Fruit fly (Drosophila melanogaster) whole organism, embryonic: ENCODE data around the gene how.

Experiments used
- Bdp1 ChIP-seq: fragments of 200-800 bp; sonication (Bioruptor generic); optimal IDR thresholded peaks from 3 replicates; lab custom pipeline; 2016; ENCODE audit warnings: missing biosample characterization, missing genetic modification characterization
- Bgb ChIP-seq: fragments of 200-800 bp; sonication (Bioruptor generic); IDR thresholded peaks from 2 replicates; pipeline ENCODE4 v1.3.6; 2022; ENCODE audit warnings: missing biosample characterization, missing genetic modification characterization; ENCODE audit not compliant: partially characterized antibody
- CG10321 ChIP-seq: fragments of 200-800 bp; sonication (Bioruptor generic); IDR thresholded peaks from 2 replicates; pipeline ENCODE4 v1.3.6; 2022; ENCODE audit warnings: missing biosample characterization, missing genetic modification characterization
- CG11093 ChIP-seq: fragments of 200-800 bp; sonication (Bioruptor generic); IDR thresholded peaks from 3 replicates; pipeline ENCODE4 v1.3.6; 2022; ENCODE audit warnings: missing biosample characterization, missing genetic modification characterization
- CG12744 ChIP-seq: fragments of 200-800 bp; sonication (Bioruptor generic); optimal IDR thresholded peaks from 2 replicates; lab custom pipeline; 2016; ENCODE audit warnings: missing biosample characterization, missing genetic modification characterization
- CG1529 ChIP-seq: fragments of 200-800 bp; sonication (Bioruptor generic); optimal IDR thresholded peaks from 3 replicates; lab custom pipeline; 2018; ENCODE audit warnings: missing biosample characterization, missing genetic modification characterization
- CG16813 ChIP-seq: fragments of 200-800 bp; sonication (Bioruptor generic); IDR thresholded peaks from 3 replicates; pipeline ENCODE4 v1.3.6; 2022; ENCODE audit warnings: missing biosample characterization, missing genetic modification characterization; ENCODE audit not compliant: partially characterized antibody
- CG17385 ChIP-seq: fragments of 200-800 bp; sonication (Bioruptor generic); optimal IDR thresholded peaks from 3 replicates; lab custom pipeline; 2018; ENCODE audit warnings: missing biosample characterization, mild to moderate bottlenecking, missing genetic modification characterization
- CG17568 ChIP-seq: fragments of 200-800 bp; sonication (Bioruptor generic); optimal IDR thresholded peaks from 2 replicates; lab custom pipeline; 2018; ENCODE audit warnings: missing biosample characterization, mild to moderate bottlenecking, missing genetic modification characterization, moderate library complexity
- CG18599 ChIP-seq: fragments of 200-800 bp; sonication (Bioruptor generic); optimal IDR thresholded peaks from 3 replicates; lab custom pipeline; 2017; ENCODE audit warnings: missing biosample characterization, missing genetic modification characterization, mild to moderate bottlenecking, moderate library complexity, missing genetic modification reagents
- CG2129 ChIP-seq: fragments of 200-800 bp; sonication (Bioruptor generic); IDR thresholded peaks from 2 replicates; pipeline ENCODE4 v1.3.6; 2022; ENCODE audit warnings: missing biosample characterization, missing genetic modification characterization; ENCODE audit not compliant: partially characterized antibody
- CG2875 ChIP-seq: fragments of 200-800 bp; sonication (Bioruptor generic); optimal IDR thresholded peaks from 2 replicates; lab custom pipeline; 2017; ENCODE audit warnings: missing biosample characterization, mild to moderate bottlenecking, missing genetic modification characterization, missing genetic modification reagents
- CG30403 ChIP-seq: fragments of 200-800 bp; sonication (Bioruptor generic); optimal IDR thresholded peaks from 3 replicates; lab custom pipeline; 2016; ENCODE audit warnings: missing biosample characterization, missing genetic modification characterization
- CG31365 ChIP-seq: fragments of 200-800 bp; sonication (Bioruptor generic); optimal IDR thresholded peaks from 2 replicates; lab custom pipeline; 2018; ENCODE audit warnings: missing biosample characterization, mild to moderate bottlenecking, missing genetic modification characterization
- CG3163 ChIP-seq: fragments of 200-800 bp; sonication (Bioruptor generic); optimal IDR thresholded peaks from 3 replicates; lab custom pipeline; 2016; ENCODE audit warnings: missing biosample characterization, missing genetic modification characterization
- CG32532 ChIP-seq: fragments of 200-800 bp; sonication (Bioruptor generic); IDR thresholded peaks from 2 replicates; pipeline ENCODE4 v1.3.6; 2022; ENCODE audit warnings: missing biosample characterization, missing genetic modification characterization
- CG3281 ChIP-seq: fragments of 200-800 bp; sonication (Bioruptor generic); optimal IDR thresholded peaks from 3 replicates; lab custom pipeline; 2017; ENCODE audit warnings: missing biosample characterization, mild to moderate bottlenecking, missing genetic modification characterization
- CG33213 ChIP-seq: fragments of 200-800 bp; sonication (Bioruptor generic); optimal IDR thresholded peaks from 3 replicates; lab custom pipeline; 2016; ENCODE audit warnings: missing biosample characterization, missing genetic modification characterization
- CG34224 ChIP-seq: fragments of 200-800 bp; sonication (Bioruptor generic); IDR thresholded peaks from 3 replicates; pipeline ENCODE4 v1.3.6; 2022; ENCODE audit warnings: missing biosample characterization, missing genetic modification characterization; ENCODE audit not compliant: partially characterized antibody
- CG4360 ChIP-seq: fragments of 200-800 bp; sonication (Bioruptor generic); IDR thresholded peaks from 2 replicates; pipeline ENCODE4 v1.3.6; 2022; ENCODE audit warnings: missing biosample characterization, missing genetic modification characterization
- CG4730 ChIP-seq: fragments of 200-800 bp; sonication (Bioruptor generic); IDR thresholded peaks from 2 replicates; pipeline ENCODE4 v1.3.6; 2022; ENCODE audit warnings: missing biosample characterization, missing genetic modification characterization
- CG6683 ChIP-seq: fragments of 200-800 bp; sonication (Bioruptor generic); optimal IDR thresholded peaks from 2 replicates; lab custom pipeline; 2017; ENCODE audit warnings: missing biosample characterization, mild to moderate bottlenecking, missing genetic modification characterization, missing genetic modification reagents
- CG7839 ChIP-seq: fragments of 200-800 bp; sonication (Bioruptor generic); optimal IDR thresholded peaks from 3 replicates; lab custom pipeline; 2018; ENCODE audit warnings: missing biosample characterization, mild to moderate bottlenecking, missing genetic modification characterization, moderate library complexity
- CG7928 ChIP-seq: fragments of 200-800 bp; sonication (Bioruptor generic); optimal IDR thresholded peaks from 2 replicates; lab custom pipeline; 2017; ENCODE audit warnings: missing biosample characterization, mild to moderate bottlenecking, missing genetic modification characterization
- CG8281 ChIP-seq: fragments of 200-800 bp; sonication (Bioruptor generic); optimal IDR thresholded peaks from 2 replicates; lab custom pipeline; 2018; ENCODE audit warnings: missing biosample characterization, mild to moderate bottlenecking, missing genetic modification characterization, moderate library complexity
- CG8944 ChIP-seq: fragments of 200-800 bp; sonication (Bioruptor generic); optimal IDR thresholded peaks from 3 replicates; lab custom pipeline; 2016; ENCODE audit warnings: missing biosample characterization, missing genetic modification characterization
- CG9215 ChIP-seq: fragments of 200-800 bp; sonication (Bioruptor generic); IDR thresholded peaks from 2 replicates; pipeline ENCODE4 v1.3.6; 2022; ENCODE audit warnings: missing biosample characterization, missing genetic modification characterization
- CG9727 ChIP-seq: fragments of 200-800 bp; sonication (Bioruptor generic); optimal IDR thresholded peaks from 3 replicates; lab custom pipeline; 2017; ENCODE audit warnings: missing biosample characterization, mild to moderate bottlenecking, missing genetic modification characterization
- CTCF ChIP-seq: fragments of 200-800 bp; sonication (Bioruptor generic); optimal IDR thresholded peaks from 2 replicates; lab custom pipeline; 2017; ENCODE audit warnings: missing biosample characterization, mild to moderate bottlenecking, missing genetic modification characterization, moderate library complexity
- Chrac-16 ChIP-seq: fragments of 200-800 bp; sonication (Bioruptor generic); optimal IDR thresholded peaks from 3 replicates; lab custom pipeline; 2016; ENCODE audit warnings: missing biosample characterization, missing genetic modification characterization
- Dll ChIP-seq: fragments of 200-800 bp; sonication (Bioruptor generic); IDR thresholded peaks from 4 replicates; pipeline ENCODE4 v1.3.6; 2022; ENCODE audit warnings: missing biosample characterization, missing genetic modification characterization; ENCODE audit not compliant: partially characterized antibody
- ERR ChIP-seq: fragments of 200-800 bp; sonication (Bioruptor generic); optimal IDR thresholded peaks from 2 replicates; lab custom pipeline; 2016; ENCODE audit warnings: missing biosample characterization, missing genetic modification characterization
- Elba2 ChIP-seq: fragments of 200-800 bp; sonication (Bioruptor generic); optimal IDR thresholded peaks from 3 replicates; lab custom pipeline; 2016; ENCODE audit warnings: missing biosample characterization, missing genetic modification characterization
- H15 ChIP-seq: fragments of 200-800 bp; sonication (Bioruptor generic); IDR thresholded peaks from 3 replicates; pipeline ENCODE4 v1.3.6; 2022; ENCODE audit warnings: missing biosample characterization, missing genetic modification characterization
- MBD-R2 ChIP-seq: fragments of 200-800 bp; sonication (Bioruptor generic); IDR thresholded peaks from 2 replicates; pipeline ENCODE4 v1.3.6; 2022; ENCODE audit warnings: missing biosample characterization, missing genetic modification characterization
- NC2α ChIP-seq: fragments of 200-800 bp; sonication (Bioruptor generic); optimal IDR thresholded peaks from 2 replicates; lab custom pipeline; 2016; ENCODE audit warnings: missing biosample characterization, missing genetic modification characterization
- NC2β ChIP-seq: fragments of 200-800 bp; sonication (Bioruptor generic); optimal IDR thresholded peaks from 2 replicates; lab custom pipeline; 2016; ENCODE audit warnings: missing biosample characterization, missing genetic modification characterization
- Nf-YC ChIP-seq: fragments of 200-800 bp; optimal IDR thresholded peaks from 3 replicates; lab custom pipeline; 2019; ENCODE audit warnings: missing biosample characterization, mild to moderate bottlenecking, missing genetic modification characterization, moderate library complexity
- Optix ChIP-seq: fragments of 200-800 bp; sonication (Bioruptor generic); IDR thresholded peaks from 3 replicates; pipeline ENCODE4 v1.3.6; 2022; ENCODE audit warnings: missing biosample characterization, missing genetic modification characterization
- Rx ChIP-seq: fragments of 200-800 bp; sonication (Bioruptor generic); IDR thresholded peaks from 2 replicates; pipeline ENCODE4 v1.3.6; 2022; ENCODE audit warnings: missing biosample characterization, missing genetic modification characterization
- aop ChIP-seq: fragments of 200-800 bp; sonication (Bioruptor generic); IDR thresholded peaks from 2 replicates; pipeline ENCODE4 v1.3.6; 2022; ENCODE audit warnings: missing biosample characterization, missing genetic modification characterization
- cas ChIP-seq: fragments of 200-800 bp; sonication (Bioruptor generic); IDR thresholded peaks from 2 replicates; pipeline ENCODE4 v1.3.6; 2022; ENCODE audit warnings: missing biosample characterization, missing genetic modification characterization
- exex ChIP-seq: fragments of 200-800 bp; sonication (Bioruptor generic); optimal IDR thresholded peaks from 4 replicates; lab custom pipeline; 2018; ENCODE audit warnings: missing biosample characterization, mild to moderate bottlenecking, missing genetic modification characterization, moderate library complexity
- grn ChIP-seq: fragments of 200-800 bp; sonication (Bioruptor generic); optimal IDR thresholded peaks from 3 replicates; lab custom pipeline; 2017; ENCODE audit warnings: missing biosample characterization, missing genetic modification characterization
- lab ChIP-seq: fragments of 200-800 bp; sonication (Bioruptor generic); optimal IDR thresholded peaks from 3 replicates; lab custom pipeline; 2017; ENCODE audit warnings: missing biosample characterization, missing genetic modification characterization, mild to moderate bottlenecking, moderate library complexity, missing genetic modification reagents
- lbe ChIP-seq: fragments of 200-800 bp; sonication (Bioruptor generic); optimal IDR thresholded peaks from 2 replicates; lab custom pipeline; 2016; ENCODE audit warnings: missing biosample characterization, mild to moderate bottlenecking, missing genetic modification characterization
- lmd ChIP-seq: fragments of 200-800 bp; sonication (Bioruptor generic); IDR thresholded peaks from 2 replicates; pipeline ENCODE4 v1.3.6; 2022; ENCODE audit warnings: missing biosample characterization, missing genetic modification characterization
- sob ChIP-seq: fragments of 200-800 bp; sonication (Bioruptor generic); IDR thresholded peaks from 2 replicates; pipeline ENCODE4 v1.3.6; 2022; ENCODE audit warnings: missing biosample characterization, missing genetic modification characterization
- sr ChIP-seq: fragments of 200-800 bp; sonication (Bioruptor generic); IDR thresholded peaks from 3 replicates; pipeline ENCODE4 v1.3.6; 2022; ENCODE audit warnings: missing biosample characterization, missing genetic modification characterization
- tx ChIP-seq: fragments of 200-800 bp; sonication (Bioruptor generic); optimal IDR thresholded peaks from 2 replicates; lab custom pipeline; 2016; ENCODE audit warnings: missing biosample characterization, missing genetic modification characterization
- vfl ChIP-seq: fragments of 200-800 bp; sonication (Bioruptor generic); optimal IDR thresholded peaks from 2 replicates; lab custom pipeline; 2016; ENCODE audit warnings: missing biosample characterization, missing genetic modification characterization

The how gene

dm6 chr3R:22121220-22121619 is 79.2 kb downstream of the how start (continued):
- TF ChIP-seq Bdp1 (no peak), CG7928 (no peak), CG1529 (GFP tag; lab: Kevin White, UChicago) (no peak), CG17385 (peak; percentile 50), CG8944 (GFP tag; lab: Kevin White, UChicago) (no peak), aop (GFP tag; lab: Robert Waterston, UW) (no peak), ERR (GFP tag; lab: Kevin White, UChicago) (no peak), CG8281 (tag; lab: Kevin White, UChicago) (peak; percentile 21), Bgb (GFP tag; lab: Robert Waterston, UW) (no peak), tx (GFP tag; lab: Kevin White, UChicago) (no peak), sr (no peak), CG30403 (GFP tag; lab: Kevin White, UChicago) (peak; percentile 69), lbe (no peak), CG10321 (no peak), CG16813 (no peak), Rx (GFP tag; lab: Robert Waterston, UW) (0 out of 2 replicates have a peak, but pooled peaks have one; percentile 27), CG4730 (GFP tag; lab: Robert Waterston, UW) (0 out of 2 replicates have a peak, but pooled peaks have one; percentile 29), sob (peak; percentile 79), CTCF (GFP tag; lab: Kevin White, UChicago) (no peak), CG31365 (tag; lab: Kevin White, UChicago) (no peak), CG12744 (GFP tag; lab: Kevin White, UChicago) (no peak), MBD-R2 (GFP tag; lab: Robert Waterston, UW) (peak; percentile 60; the same call in 1 of the 2 replicates), NC2β (GFP tag; lab: Kevin White, UChicago) (no peak), CG4360 (GFP tag; lab: Robert Waterston, UW) (no peak), Dll (GFP tag; lab: Robert Waterston, UW) (no peak), CG6683 (no peak), Elba2 (GFP tag; lab: Kevin White, UChicago) (no peak), CG11093 (0 out of 3 replicates have a peak, but pooled peaks have one; percentile 30), exex (tag; lab: Kevin White, UChicago) (peak; percentile 6), NC2α (GFP tag; lab: Kevin White, UChicago) (no peak), lab (GFP tag; lab: Kevin White, UChicago) (peak; percentile 61), CG18599 (GFP tag; lab: Kevin White, UChicago) (peak; percentile 62), CG9215 (GFP tag; lab: Robert Waterston, UW) (peak; percentile 68), cas (no peak), CG2875 (GFP tag; lab: Kevin White, UChicago) (no peak), CG17568 (GFP tag; lab: Kevin White, UChicago) (peak; percentile 37), lmd (GFP tag; lab: Robert Waterston, UW) (no peak; the same call in 1 of the 2 replicates), H15 (GFP tag; lab: Robert Waterston, UW) (no peak; the same call in 2 of the 3 replicates), CG33213 (GFP tag; lab: Kevin White, UChicago) (no peak), CG2129 (GFP tag; lab: Robert Waterston, UW) (no peak), CG32532 (GFP tag; lab: Robert Waterston, UW) (peak; percentile 92), grn (no peak), CG9727 (GFP tag; lab: Kevin White, UChicago) (no peak), CG7839 (tag; lab: Kevin White, UChicago) (peak; percentile 83), CG34224 (no peak), Optix (GFP tag; lab: Robert Waterston, UW) (no peak), Nf-YC (tag; lab: Kevin White, UChicago) (no peak), vfl (GFP tag; lab: Kevin White, UChicago) (no peak), CG3281 (GFP tag; lab: Kevin White, UChicago) (peak; percentile 86), CG3163 (no peak), Chrac-16 (GFP tag; lab: Kevin White, UChicago) (peak; percentile 31)
